Worm (Caenorhabditis elegans) whole organism, early embryonic: ENCODE measurements around the gene F13E9.13.

Experiments used
- F13C5.2 ChIP-seq: sonication (generic microtip); optimal IDR thresholded peaks from 2 replicates; lab custom pipeline; 2017; ENCODE audit warnings: mild to moderate bottlenecking, missing genetic modification characterization, inconsistent platforms, missing compliant biosample characterization
- ama-1 ChIP-seq: fragments of 150-350 bp; optimal IDR thresholded peaks from 2 replicates; lab custom pipeline; 2014
- ceh-13 ChIP-seq: fragments of 200-800 bp; sonication (Bioruptor generic); optimal IDR thresholded peaks from 2 replicates; lab custom pipeline; 2018; ENCODE audit warnings: mild to moderate bottlenecking, missing genetic modification characterization, missing compliant biosample characterization
- ceh-36 ChIP-seq: sonication (generic microtip); optimal IDR thresholded peaks from 2 replicates; lab custom pipeline; 2016; ENCODE audit warnings: missing genetic modification characterization, inconsistent platforms, missing compliant biosample characterization
- ets-7 ChIP-seq: sonication (generic microtip); optimal IDR thresholded peaks from 2 replicates; lab custom pipeline; 2016; ENCODE audit warnings: missing genotype, missing genetic modification characterization, missing compliant biosample characterization
- hmg-4 ChIP-seq: fragments of 200-800 bp; sonication (Bioruptor generic); optimal IDR thresholded peaks from 2 replicates; lab custom pipeline; 2018; ENCODE audit warnings: mild to moderate bottlenecking, missing genetic modification characterization, missing compliant biosample characterization
- hnd-1 ChIP-seq: sonication (generic microtip); optimal IDR thresholded peaks from 2 replicates; lab custom pipeline; 2016; ENCODE audit warnings: missing genetic modification characterization, missing compliant biosample characterization
- scrt-1 ChIP-seq: fragments of 200-800 bp; sonication (Bioruptor generic); IDR thresholded peaks from 2 replicates; pipeline ENCODE4 v1.3.6; 2022; ENCODE audit warnings: missing genetic modification characterization, missing compliant biosample characterization
- tbx-37 ChIP-seq: fragments of 200-800 bp; sonication (Bioruptor generic); conservative IDR thresholded peaks from 2 replicates; pipeline ENCODE4 v1.3.6; 2022; ENCODE audit warnings: missing genetic modification reagents, missing genetic modification characterization, missing compliant biosample characterization

DNA sequence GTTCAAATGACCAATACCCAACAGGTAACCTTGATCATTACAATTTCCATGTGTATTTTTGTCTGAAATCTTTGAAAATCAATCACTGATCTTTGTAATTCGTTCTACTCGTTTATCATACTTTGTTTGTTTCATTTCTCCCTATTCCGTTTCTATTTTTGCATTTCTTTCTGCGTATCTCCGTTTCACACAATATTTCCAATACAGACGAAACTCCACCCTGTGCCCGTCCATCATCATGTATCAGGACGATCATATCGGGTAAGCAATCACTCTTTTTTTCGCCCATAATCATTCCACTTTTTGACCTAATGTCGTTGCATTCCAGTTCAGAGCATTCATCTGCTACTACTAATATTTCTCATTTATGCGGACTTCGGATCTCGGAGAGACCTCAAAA, 28.4 kb downstream of the F13E9.13 start, which contains the start of gene pyk-2:
- TF ChIP-seq F13C5.2 (tag; lab: Kevin White, UChicago) (no peak), scrt-1 (GFP tag; lab: Robert Waterston, UW) (no peak), ceh-13 (GFP tag; lab: Kevin White, UChicago) (no peak), tbx-37 (GFP tag; lab: Robert Waterston, UW) (no peak), hnd-1 (no peak), hmg-4 (GFP tag; lab: Kevin White, UChicago) (no peak), ceh-36 (tag; lab: Kevin White, UChicago) (no peak), ets-7 (tag; lab: Kevin White, UChicago) (no peak), ama-1 (lab: Kevin White, UChicago) (no peak)
